Worm (Caenorhabditis elegans): ENCODE measurements around the gene cyp-35A3.

DNA sequence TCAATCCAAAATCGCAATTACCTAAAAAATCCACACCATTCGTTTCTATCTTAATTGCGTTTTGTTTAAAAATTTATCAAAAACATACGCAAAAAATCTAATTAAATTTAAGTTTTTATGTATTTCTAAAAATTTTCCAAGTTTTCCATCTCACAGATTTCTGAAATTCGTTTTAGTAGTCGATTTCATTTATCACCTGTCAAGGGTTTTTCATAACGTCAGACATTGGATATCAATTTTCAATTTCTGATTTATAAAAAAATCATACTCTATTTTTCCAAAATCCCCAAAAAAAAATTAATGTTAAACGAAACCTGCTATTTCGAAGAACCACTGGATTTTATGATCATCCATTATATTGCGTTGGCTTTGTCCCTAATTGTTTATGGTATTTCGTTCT, 12.2 kb upstream of the cyp-35A3 start, which contains the start of gene srh-4:
- no peak for TF ChIP-seq tbx-11 (GFP tag; IDR thresholded peaks at IDR 0.05)
- no peak for TF ChIP-seq B0310.2 (tag; optimal IDR thresholded peaks at IDR 0.05)
- TF ChIP-seq pes-1 (GFP tag; IDR thresholded peaks at IDR 0.05) = no peak
- TF ChIP-seq tra-4 (tag; optimal IDR thresholded peaks at IDR 0.05) = no peak
- TF ChIP-seq hmg-4 (GFP tag; optimal IDR thresholded peaks at IDR 0.05) = no peak
- TF ChIP-seq flt-1 (GFP tag; IDR thresholded peaks at IDR 0.05) = no peak
- no peak for TF ChIP-seq sea-1 (GFP tag; conservative IDR thresholded peaks at IDR 0.05)
- TF ChIP-seq aly-1 (tag; optimal IDR thresholded peaks at IDR 0.05) = no peak
- TF ChIP-seq F13C5.2 (tag; optimal IDR thresholded peaks at IDR 0.05) = no peak
- TF ChIP-seq hmbx-1 (tag; optimal IDR thresholded peaks at IDR 0.05) = no peak
